Worm (Caenorhabditis elegans) whole organism, mixed stage, embryonic: ENCODE data around the gene cnk-1.

Experiments
- drap-1 ChIP-seq: fragments of 200-800 bp; sonication (Bioruptor generic); optimal IDR thresholded peaks from 3 replicates; lab custom pipeline; 2018; ENCODE audit warnings: mild to moderate bottlenecking, missing genetic modification characterization, missing compliant biosample characterization
- elt-3 ChIP-seq: fragments of 150-350 bp; optimal IDR thresholded peaks from 2 replicates; lab custom pipeline; 2014; ENCODE audit warnings: missing biosample characterization, missing genetic modification characterization
- mep-1 ChIP-seq: fragments of 150-350 bp; optimal IDR thresholded peaks from 2 replicates; lab custom pipeline; 2017; ENCODE audit warnings: missing biosample characterization, missing genetic modification reagents, missing genetic modification characterization, inconsistent platforms
- pha-4 ChIP-seq: fragments of 150-350 bp; optimal IDR thresholded peaks from 2 replicates; lab custom pipeline; 2018; ENCODE audit warnings: missing biosample characterization, missing genetic modification reagents, missing genetic modification characterization
- unc-62 ChIP-seq: fragments of 150-350 bp; optimal IDR thresholded peaks from 2 replicates; lab custom pipeline; 2014; ENCODE audit warnings: missing biosample characterization, missing genetic modification reagents, missing genetic modification characterization

- TF ChIP-seq mep-1 (tag; lab: Kevin White, UChicago) = no peak
- TF ChIP-seq elt-3 = no peak
- no peak for TF ChIP-seq unc-62 (GFP tag; lab: Kevin White, UChicago)
- TF ChIP-seq drap-1 (GFP tag; lab: Kevin White, UChicago) = no peak
- TF ChIP-seq pha-4 (tag; lab: Kevin White, UChicago) = no peak
Observed at ce11 chrIII:10240073-10240472, 31.0 kb upstream of the cnk-1 start.
